Fruit fly (Drosophila melanogaster): ENCODE measurements around the gene Culd.
A peak's percentile ranks its signal among the peaks of the same experiment; 100 is the strongest.

Culd gene

dm6 chr3L:8334338-8334737 lies 21.8 kb downstream of the Culd start:
- no peak for TF ChIP-seq cato (GFP tag; optimal IDR thresholded peaks at IDR 0.05; ENCODE audit: borderline replicate concordance)
- no peak for TF ChIP-seq CG15073 (GFP tag; optimal IDR thresholded peaks at IDR 0.05)
- no peak for TF ChIP-seq tx (GFP tag; optimal IDR thresholded peaks at IDR 0.05)
- no peak for TF ChIP-seq CG13424 (tag; optimal IDR thresholded peaks at IDR 0.05)
- no peak for TF ChIP-seq E2f2 (GFP tag; IDR thresholded peaks at IDR 0.05)
- peak; percentile 13 for TF ChIP-seq CG1603 (tag; optimal IDR thresholded peaks at IDR 0.05)
- no peak for TF ChIP-seq unc-4 (GFP tag; IDR thresholded peaks at IDR 0.05; ENCODE audit: partially characterized antibody)
- no peak for TF ChIP-seq z (GFP tag; IDR thresholded peaks at IDR 0.05)
- no peak for TF ChIP-seq Bteb2 (GFP tag; optimal IDR thresholded peaks at IDR 0.05)
- TF ChIP-seq CG16779 (GFP tag; IDR thresholded peaks at IDR 0.05) = no peak
- TF ChIP-seq inv (GFP tag; IDR thresholded peaks at IDR 0.05; ENCODE audit: partially characterized antibody) = no peak
- TF ChIP-seq CG12391 (tag; optimal IDR thresholded peaks at IDR 0.05) = no peak
- TF ChIP-seq Sox102F (GFP tag; optimal IDR thresholded peaks at IDR 0.05) = peak; percentile 16

- TF ChIP-seq Drgx (GFP tag; IDR thresholded peaks at IDR 0.05) (peak; percentile 29; the same call in 1 of the 2 replicates), CG6272 (GFP tag; IDR thresholded peaks at IDR 0.05) (no peak)
Measured at dm6 chr3L:8333574-8333973, 22.5 kb downstream of the Culd start.

DNA sequence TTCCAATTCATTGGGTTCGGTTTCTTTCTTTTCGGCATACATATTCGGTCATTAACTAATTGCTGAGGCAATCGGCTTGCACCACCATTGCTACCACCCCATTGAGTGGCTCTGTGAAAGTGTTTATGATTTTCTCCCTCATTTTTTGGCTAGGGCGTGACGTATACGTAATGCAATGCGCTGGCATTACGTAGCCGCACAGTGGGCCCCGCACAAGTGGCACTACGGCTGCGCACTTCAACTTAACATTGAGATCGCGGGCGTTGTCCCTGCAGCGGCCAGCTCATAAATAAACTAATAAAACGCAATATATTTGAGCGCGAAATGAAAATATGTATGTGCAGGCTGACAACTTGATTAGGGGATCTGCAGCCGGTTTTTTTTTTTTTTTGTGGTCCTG lies 24.7 kb downstream of the Culd start:
- TF ChIP-seq CG7372 (GFP tag; IDR thresholded peaks at IDR 0.05) (peak; percentile 80), CG11695 (GFP tag; IDR thresholded peaks at IDR 0.05) (no peak), CG12299 (tag; optimal IDR thresholded peaks at IDR 0.05) (no peak), CG9437 (GFP tag; optimal IDR thresholded peaks at IDR 0.05) (peak; percentile 65)

DNA sequence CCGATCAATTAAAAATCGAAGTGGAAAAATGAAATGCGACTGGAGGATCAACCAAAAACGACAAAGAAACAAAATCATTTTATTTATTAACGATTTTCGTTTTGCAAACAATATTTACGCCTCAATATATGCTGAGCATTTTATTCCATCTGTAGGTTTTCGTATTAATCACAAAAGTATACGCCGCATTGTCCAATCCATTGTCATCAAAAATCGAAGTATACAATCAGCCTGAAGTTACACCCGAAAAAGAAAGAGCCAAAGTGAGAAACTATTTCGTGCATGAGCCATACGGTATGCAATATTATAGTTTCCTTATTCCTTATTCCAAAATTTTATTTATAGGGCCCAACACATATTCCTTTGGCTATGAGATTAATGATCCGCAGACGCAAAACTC lies 27.1 kb downstream of the Culd start:
- 0 out of 2 replicates have a peak, but pooled peaks have one; percentile 25 for TF ChIP-seq Bgb (GFP tag; IDR thresholded peaks at IDR 0.05; ENCODE audit: partially characterized antibody)
- no peak for TF ChIP-seq Dp (GFP tag; optimal IDR thresholded peaks at IDR 0.05)
- no peak for TF ChIP-seq chif (GFP tag; optimal IDR thresholded peaks at IDR 0.05)
- no peak for TF ChIP-seq CG34224 (GFP tag; IDR thresholded peaks at IDR 0.05; ENCODE audit: partially characterized antibody)
- TF ChIP-seq CG12236 (GFP tag; optimal IDR thresholded peaks at IDR 0.05) = no peak
- no peak for TF ChIP-seq CG10209 (GFP tag; optimal IDR thresholded peaks at IDR 0.05)
- TF ChIP-seq ranshi (GFP tag; IDR thresholded peaks at IDR 0.05) = no peak
- TF ChIP-seq Adf1 (GFP tag; IDR thresholded peaks at IDR 0.05) = no peak
- TF ChIP-seq lola (GFP tag; optimal IDR thresholded peaks at IDR 0.05) = peak in 1 of 3 experiments; percentile 76
- TF ChIP-seq chinmo (GFP tag; IDR thresholded peaks at IDR 0.05; ENCODE audit: partially characterized antibody) = 0 out of 4 replicates have a peak, but pooled peaks have one; percentile 41

DNA sequence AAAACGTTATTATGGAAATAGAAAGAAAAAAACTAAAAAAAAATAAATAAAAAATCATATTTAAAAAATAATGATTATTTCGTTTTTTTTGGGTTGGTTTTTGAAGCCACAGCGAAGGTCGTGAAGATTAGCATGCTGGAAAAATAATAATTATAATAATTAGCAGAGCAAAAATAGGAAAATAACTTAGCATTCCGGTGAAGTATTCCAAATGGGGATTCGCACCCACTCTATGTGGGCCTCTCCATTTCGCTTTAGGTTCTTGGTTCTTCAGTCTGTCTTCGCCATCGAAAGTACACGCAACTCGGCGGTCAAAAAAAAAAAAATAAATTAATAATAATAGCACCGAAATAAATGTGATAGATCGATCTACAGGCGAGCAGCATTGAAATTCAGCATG lies 27.8 kb downstream of the Culd start, which contains the start of gene CG34462:
Gene CG34462, plus strand, starts transcription at position 301 of the 400 bp plus-strand sequence.
- TF ChIP-seq chn (GFP tag; optimal IDR thresholded peaks at IDR 0.05) = no peak
- no peak for TF ChIP-seq maf-S (GFP tag; optimal IDR thresholded peaks at IDR 0.05)
- no peak for TF ChIP-seq CG12744 (GFP tag; optimal IDR thresholded peaks at IDR 0.05)
- TF ChIP-seq org-1 (GFP tag; optimal IDR thresholded peaks at IDR 0.05) = no peak
- TF ChIP-seq Hr78 (GFP tag; optimal IDR thresholded peaks at IDR 0.05) = no peak
- TF ChIP-seq esg (GFP tag; conservative IDR thresholded peaks at IDR 0.05) = no peak
- no peak for TF ChIP-seq hb (GFP tag; IDR thresholded peaks at IDR 0.05; ENCODE audit: partially characterized antibody)
- no peak for TF ChIP-seq CG2712 (tag; optimal IDR thresholded peaks at IDR 0.05)
- no peak for TF ChIP-seq ranshi (GFP tag; IDR thresholded peaks at IDR 0.05)
- TF ChIP-seq pan (optimal IDR thresholded peaks at IDR 0.05) = no peak
- TF ChIP-seq pan (GFP tag; optimal IDR thresholded peaks at IDR 0.05 in 1 of 2, IDR thresholded peaks at IDR 0.05 in 1 of 2) = no peak
- no peak for TF ChIP-seq ara (GFP tag; IDR thresholded peaks at IDR 0.05)
- TF ChIP-seq CG10366 (GFP tag; IDR thresholded peaks at IDR 0.05) = no peak
- no peak for TF ChIP-seq CG11696 (GFP tag; IDR thresholded peaks at IDR 0.05)
- TF ChIP-seq CG12769 (tag; optimal IDR thresholded peaks at IDR 0.05) = no peak

Measured in whole organism, embryonic.